Fruit fly (Drosophila melanogaster) whole organism, embryonic: ENCODE measurements around the gene CG13634.

Experiments used
- Bdp1 ChIP-seq: fragments of 200-800 bp; sonication (Bioruptor generic); optimal IDR thresholded peaks from 3 replicates; lab custom pipeline; 2016; ENCODE audit warnings: missing biosample characterization, missing genetic modification characterization
- CG10462 ChIP-seq: fragments of 200-800 bp; sonication (Bioruptor generic); optimal IDR thresholded peaks from 2 replicates; lab custom pipeline; 2016; ENCODE audit warnings: missing biosample characterization, missing genetic modification characterization
- CG10543 ChIP-seq: fragments of 200-800 bp; sonication (Bioruptor generic); optimal IDR thresholded peaks from 3 replicates; lab custom pipeline; 2017; ENCODE audit warnings: missing biosample characterization, mild to moderate bottlenecking, missing genetic modification characterization, moderate library complexity
- CG11085 ChIP-seq: fragments of 200-800 bp; sonication (Bioruptor generic); IDR thresholded peaks from 2 replicates; pipeline ENCODE4 v1.3.6; 2022; ENCODE audit warnings: missing biosample characterization, missing genetic modification characterization
- CG11093 ChIP-seq: fragments of 200-800 bp; sonication (Bioruptor generic); IDR thresholded peaks from 3 replicates; pipeline ENCODE4 v1.3.6; 2022; ENCODE audit warnings: missing biosample characterization, missing genetic modification characterization
- CG12219 ChIP-seq: fragments of 200-800 bp; sonication (Bioruptor generic); optimal IDR thresholded peaks from 3 replicates; lab custom pipeline; 2018; ENCODE audit warnings: missing biosample characterization, mild to moderate bottlenecking, missing genetic modification characterization
- CG1233 ChIP-seq: fragments of 200-800 bp; sonication (Bioruptor generic); optimal IDR thresholded peaks from 4 replicates; lab custom pipeline; 2018; ENCODE audit warnings: missing biosample characterization, mild to moderate bottlenecking, missing genetic modification characterization
- CG12744 ChIP-seq: fragments of 200-800 bp; sonication (Bioruptor generic); optimal IDR thresholded peaks from 2 replicates; lab custom pipeline; 2016; ENCODE audit warnings: missing biosample characterization, missing genetic modification characterization
- CG13775 ChIP-seq: fragments of 200-800 bp; sonication (Bioruptor generic); optimal IDR thresholded peaks from 3 replicates; lab custom pipeline; 2017; ENCODE audit warnings: missing biosample characterization, mild to moderate bottlenecking, missing genetic modification characterization
- CG13894 ChIP-seq: fragments of 200-800 bp; sonication (Bioruptor generic); optimal IDR thresholded peaks from 3 replicates; lab custom pipeline; 2018; ENCODE audit warnings: missing biosample characterization, mild to moderate bottlenecking, missing genetic modification characterization, moderate library complexity
- CG14965 ChIP-seq: fragments of 200-800 bp; sonication (Bioruptor generic); optimal IDR thresholded peaks from 2 replicates; lab custom pipeline; 2016; ENCODE audit warnings: missing biosample characterization, missing genetic modification characterization, borderline replicate concordance
- CG1529 ChIP-seq: fragments of 200-800 bp; sonication (Bioruptor generic); optimal IDR thresholded peaks from 3 replicates; lab custom pipeline; 2018; ENCODE audit warnings: missing biosample characterization, missing genetic modification characterization
- CG17359 ChIP-seq: fragments of 200-800 bp; sonication (Bioruptor generic); optimal IDR thresholded peaks from 3 replicates; lab custom pipeline; 2018; ENCODE audit warnings: missing biosample characterization, mild to moderate bottlenecking, missing genetic modification characterization, moderate library complexity
- CG18476 ChIP-seq: fragments of 200-800 bp; sonication (Bioruptor generic); optimal IDR thresholded peaks from 2 replicates; lab custom pipeline; 2016; ENCODE audit warnings: missing biosample characterization, mild to moderate bottlenecking, missing genetic modification characterization
- CG31388 ChIP-seq: fragments of 200-800 bp; sonication (Bioruptor generic); optimal IDR thresholded peaks from 2 replicates; lab custom pipeline; 2016; ENCODE audit warnings: missing biosample characterization, missing genetic modification characterization
- CG32767 ChIP-seq: fragments of 200-800 bp; sonication (Bioruptor generic); IDR thresholded peaks from 2 replicates; pipeline ENCODE4 v1.3.6; 2022; ENCODE audit warnings: missing biosample characterization, missing genetic modification characterization
- CG3407 ChIP-seq: fragments of 200-800 bp; sonication (Bioruptor generic); optimal IDR thresholded peaks from 2 replicates; lab custom pipeline; 2018; ENCODE audit warnings: missing biosample characterization, mild to moderate bottlenecking, missing genetic modification characterization
- CG34224 ChIP-seq: fragments of 200-800 bp; sonication (Bioruptor generic); IDR thresholded peaks from 3 replicates; pipeline ENCODE4 v1.3.6; 2022; ENCODE audit warnings: missing biosample characterization, missing genetic modification characterization; ENCODE audit not compliant: partially characterized antibody
- CG4854 ChIP-seq: fragments of 200-800 bp; sonication (Bioruptor generic); optimal IDR thresholded peaks from 2 replicates; lab custom pipeline; 2016; ENCODE audit warnings: missing biosample characterization, missing genetic modification characterization, inconsistent platforms
- CG6689 ChIP-seq: fragments of 200-800 bp; sonication (Bioruptor generic); IDR thresholded peaks from 2 replicates; pipeline ENCODE4 v1.3.6; 2022; ENCODE audit warnings: missing biosample characterization, missing genetic modification characterization
- CG9817 ChIP-seq: fragments of 200-800 bp; sonication (Bioruptor generic); optimal IDR thresholded peaks from 2 replicates; lab custom pipeline; 2018; ENCODE audit warnings: missing biosample characterization, mild to moderate bottlenecking, missing genetic modification characterization, moderate library complexity
- CG9932 ChIP-seq: fragments of 200-800 bp; sonication (Bioruptor generic); IDR thresholded peaks from 2 replicates; pipeline ENCODE4 v1.3.6; 2022; ENCODE audit warnings: missing biosample characterization, missing genetic modification characterization
- CoRest ChIP-seq: fragments of 200-800 bp; sonication (Bioruptor generic); optimal IDR thresholded peaks from 3 replicates; lab custom pipeline; 2018; ENCODE audit warnings: missing biosample characterization, mild to moderate bottlenecking, missing genetic modification characterization, moderate library complexity
- D ChIP-seq, 2 experiments: fragments of 200-800 bp in 1 of 2; fragments of >200 bp in 1 of 2; sonication (Bioruptor generic) in 1 of 2; optimal IDR thresholded peaks; 2 replicates in 1 of 2; 3 replicates in 1 of 2; lab custom pipeline; 2017; ENCODE audit warnings: mild to moderate bottlenecking in 1 of 2, missing biosample characterization in 1 of 2, missing genetic modification characterization in 1 of 2, missing genetic modification reagents in 1 of 2
- Deaf1 ChIP-seq: fragments of 200-800 bp; optimal IDR thresholded peaks from 3 replicates; lab custom pipeline; 2019; ENCODE audit warnings: missing biosample characterization, mild to moderate bottlenecking, missing genetic modification characterization, moderate library complexity
- Dip3 ChIP-seq: fragments of 200-800 bp; sonication (Bioruptor generic); optimal IDR thresholded peaks from 3 replicates; lab custom pipeline; 2016; ENCODE audit warnings: missing biosample characterization, missing genetic modification characterization
- Hmx ChIP-seq: fragments of 200-800 bp; sonication (Bioruptor generic); optimal IDR thresholded peaks from 2 replicates; lab custom pipeline; 2016; ENCODE audit warnings: missing biosample characterization, missing genetic modification characterization
- Hr51 ChIP-seq, 2 experiments: fragments of 200-800 bp; sonication (Bioruptor generic); optimal IDR thresholded peaks; 2 replicates in 1 of 2; 3 replicates in 1 of 2; lab custom pipeline; 2016 to 2018; ENCODE audit warnings: missing biosample characterization in 2 of 2, missing genetic modification characterization in 2 of 2, mild to moderate bottlenecking in 1 of 2, moderate library complexity in 1 of 2
- MBD-R2 ChIP-seq: fragments of 200-800 bp; sonication (Bioruptor generic); IDR thresholded peaks from 2 replicates; pipeline ENCODE4 v1.3.6; 2022; ENCODE audit warnings: missing biosample characterization, missing genetic modification characterization
- Mes4 ChIP-seq: fragments of 200-800 bp; sonication (Bioruptor generic); optimal IDR thresholded peaks from 2 replicates; lab custom pipeline; 2016; ENCODE audit warnings: missing biosample characterization, missing genetic modification characterization
- Myb ChIP-seq: fragments of 200-800 bp; sonication (Bioruptor generic); optimal IDR thresholded peaks from 2 replicates; lab custom pipeline; 2016; ENCODE audit warnings: missing biosample characterization, missing genetic modification characterization
- Oli ChIP-seq: fragments of 200-800 bp; sonication (Bioruptor generic); optimal IDR thresholded peaks from 2 replicates; lab custom pipeline; 2018; ENCODE audit warnings: missing biosample characterization, mild to moderate bottlenecking, missing genetic modification characterization, moderate library complexity
- TFAM ChIP-seq: fragments of 200-800 bp; sonication (Bioruptor generic); optimal IDR thresholded peaks from 2 replicates; lab custom pipeline; 2017; ENCODE audit warnings: missing biosample characterization, missing genetic modification characterization, inconsistent platforms
- ase ChIP-seq: fragments of 200-800 bp; sonication (Bioruptor generic); IDR thresholded peaks from 3 replicates; pipeline ENCODE4 v1.3.6; 2022; ENCODE audit warnings: missing biosample characterization, missing genetic modification characterization
- chif ChIP-seq, 2 experiments: fragments of 200-800 bp; sonication (Bioruptor generic); optimal IDR thresholded peaks; 3 replicates each; lab custom pipeline; 2016; ENCODE audit warnings: missing biosample characterization in 2 of 2, missing genetic modification characterization in 2 of 2
- chinmo ChIP-seq: fragments of 200-800 bp; sonication (Bioruptor generic); IDR thresholded peaks from 4 replicates; pipeline ENCODE4 v1.3.6; 2022; ENCODE audit warnings: missing biosample characterization, missing genetic modification characterization; ENCODE audit not compliant: partially characterized antibody
- da ChIP-seq: fragments of 200-800 bp; sonication (Bioruptor generic); optimal IDR thresholded peaks from 2 replicates; lab custom pipeline; 2016; ENCODE audit warnings: missing biosample characterization, missing genetic modification characterization
- dati ChIP-seq: fragments of 200-800 bp; sonication (Bioruptor generic); IDR thresholded peaks from 2 replicates; pipeline ENCODE4 v1.3.6; 2022; ENCODE audit warnings: missing biosample characterization, missing genetic modification characterization
- eve ChIP-seq, 2 experiments: fragments of >200 bp; optimal IDR thresholded peaks; 2 replicates each; lab custom pipeline; 2017; ENCODE audit warnings: missing biosample characterization in 2 of 2, missing genetic modification characterization in 2 of 2
- grau ChIP-seq: fragments of 200-800 bp; optimal IDR thresholded peaks from 3 replicates; lab custom pipeline; 2019; ENCODE audit warnings: missing biosample characterization, mild to moderate bottlenecking, missing genetic modification characterization, moderate library complexity
- hb ChIP-seq: fragments of 200-800 bp; sonication (Bioruptor generic); IDR thresholded peaks from 3 replicates; pipeline ENCODE4 v1.3.6; 2022; ENCODE audit warnings: missing biosample characterization, missing genetic modification characterization; ENCODE audit not compliant: partially characterized antibody
- lab ChIP-seq: fragments of 200-800 bp; sonication (Bioruptor generic); optimal IDR thresholded peaks from 3 replicates; lab custom pipeline; 2017; ENCODE audit warnings: missing biosample characterization, missing genetic modification characterization, mild to moderate bottlenecking, moderate library complexity, missing genetic modification reagents
- mam ChIP-seq: fragments of 200-800 bp; sonication (Bioruptor generic); optimal IDR thresholded peaks from 3 replicates; lab custom pipeline; 2016; ENCODE audit warnings: missing biosample characterization, missing genetic modification characterization
- odd ChIP-seq: fragments of 200-800 bp; sonication (Bioruptor generic); optimal IDR thresholded peaks from 2 replicates; lab custom pipeline; 2017; ENCODE audit warnings: missing biosample characterization, mild to moderate bottlenecking, missing genetic modification characterization
- p53 ChIP-seq: fragments of 200-800 bp; sonication (Bioruptor generic); optimal IDR thresholded peaks from 2 replicates; lab custom pipeline; 2016; ENCODE audit warnings: missing biosample characterization, missing genetic modification characterization
- pb ChIP-seq: fragments of 200-800 bp; sonication (Bioruptor generic); optimal IDR thresholded peaks from 3 replicates; lab custom pipeline; 2016; ENCODE audit warnings: missing biosample characterization, missing genetic modification characterization
- peb ChIP-seq: fragments of 200-800 bp; sonication (Bioruptor generic); IDR thresholded peaks from 2 replicates; pipeline ENCODE4 v1.3.6; 2022; ENCODE audit warnings: missing biosample characterization, missing genetic modification characterization
- repo ChIP-seq: fragments of 200-800 bp; sonication (Bioruptor generic); optimal IDR thresholded peaks from 2 replicates; lab custom pipeline; 2016; ENCODE audit warnings: missing biosample characterization, missing genetic modification characterization
- row ChIP-seq: fragments of 200-800 bp; sonication (Bioruptor generic); IDR thresholded peaks from 3 replicates; pipeline ENCODE4 v1.3.6; 2022; ENCODE audit warnings: missing biosample characterization, missing genetic modification characterization
- slou ChIP-seq: fragments of 200-800 bp; sonication (Bioruptor generic); optimal IDR thresholded peaks from 3 replicates; lab custom pipeline; 2016; ENCODE audit warnings: missing biosample characterization, missing genetic modification characterization
- unc-4 ChIP-seq: fragments of 200-800 bp; sonication (Bioruptor generic); IDR thresholded peaks from 2 replicates; pipeline ENCODE4 v1.3.6; 2022; ENCODE audit warnings: missing biosample characterization, missing genetic modification characterization; ENCODE audit not compliant: partially characterized antibody

The CG13634 gene

dm6 chr3R:24798595-24798994 lies 8.7 kb upstream of the CG13634 start (continued):
- no peak for TF ChIP-seq dati (GFP tag; lab: Robert Waterston, UW)
- no peak for TF ChIP-seq chif (GFP tag; optimal IDR thresholded peaks at IDR 0.05; lab: Kevin White, UChicago)
- TF ChIP-seq lab (GFP tag; lab: Kevin White, UChicago) = no peak
- TF ChIP-seq Dip3 = no peak
- peak; percentile 51 for TF ChIP-seq grau
- no peak for TF ChIP-seq p53 (GFP tag; lab: Kevin White, UChicago)
- TF ChIP-seq CG10543 (GFP tag; lab: Kevin White, UChicago) = no peak
- no peak for TF ChIP-seq CG14965 (GFP tag; lab: Kevin White, UChicago)
- TF ChIP-seq ase (GFP tag; lab: Robert Waterston, UW) = no peak
- TF ChIP-seq Deaf1 (tag; lab: Kevin White, UChicago) = no peak
- no peak for TF ChIP-seq chinmo
- no peak for TF ChIP-seq Myb (GFP tag; lab: Kevin White, UChicago)
- no peak for TF ChIP-seq CG12219 (GFP tag; lab: Kevin White, UChicago)
- TF ChIP-seq CG3407 (GFP tag; lab: Kevin White, UChicago) = no peak
- TF ChIP-seq Oli (tag; lab: Kevin White, UChicago) = peak; percentile 4
- TF ChIP-seq D (optimal IDR thresholded peaks at IDR 0.05; lab: Kevin White, UChicago) = no peak
- no peak for TF ChIP-seq D (GFP tag; optimal IDR thresholded peaks at IDR 0.05; lab: Kevin White, UChicago)
- TF ChIP-seq CG1233 (GFP tag; lab: Kevin White, UChicago) = peak; percentile 3
- no peak for TF ChIP-seq pb (GFP tag; lab: Kevin White, UChicago)
- no peak for TF ChIP-seq CG12744 (GFP tag; lab: Kevin White, UChicago)
- no peak for TF ChIP-seq odd (GFP tag; lab: Kevin White, UChicago)
- TF ChIP-seq unc-4 (GFP tag; lab: Robert Waterston, UW) = no peak
- TF ChIP-seq CG18476 (GFP tag; lab: Kevin White, UChicago) = no peak
- TF ChIP-seq TFAM (GFP tag; lab: Kevin White, UChicago) = no peak
- no peak for TF ChIP-seq CG17359 (tag; lab: Kevin White, UChicago)
- TF ChIP-seq CG9817 (tag; lab: Kevin White, UChicago) = peak; percentile 3
- no peak for TF ChIP-seq Hmx
- no peak for TF ChIP-seq mam (GFP tag; lab: Kevin White, UChicago)
- no peak for TF ChIP-seq CG13775
- TF ChIP-seq CG11085 = no peak
- TF ChIP-seq CG9932 (GFP tag; lab: Robert Waterston, UW) = no peak
- TF ChIP-seq CG10462 (GFP tag; lab: Kevin White, UChicago) = no peak
- TF ChIP-seq CG1529 (GFP tag; lab: Kevin White, UChicago) = no peak
- TF ChIP-seq Bdp1 (GFP tag; lab: Kevin White, UChicago) = no peak
- TF ChIP-seq CG34224 = no peak
- TF ChIP-seq CG31388 (GFP tag; lab: Kevin White, UChicago) = no peak
- TF ChIP-seq CG11093 (GFP tag; lab: Robert Waterston, UW) = no peak
- TF ChIP-seq Hr51 (GFP tag; optimal IDR thresholded peaks at IDR 0.05; lab: Kevin White, UChicago) = no peak
- TF ChIP-seq MBD-R2 = no peak
- TF ChIP-seq CG6689 (GFP tag; lab: Robert Waterston, UW) = peak; percentile 28; the same call in 1 of the 2 replicates
- no peak for TF ChIP-seq da (GFP tag; lab: Kevin White, UChicago)
- TF ChIP-seq peb = no peak
- TF ChIP-seq CG32767 (GFP tag; lab: Robert Waterston, UW) = peak; percentile 57
- peak; percentile 16; the same call in 1 of the 3 replicates for TF ChIP-seq row (GFP tag; lab: Robert Waterston, UW)
- no peak for TF ChIP-seq repo (GFP tag; lab: Kevin White, UChicago)
- peak; percentile 29 for TF ChIP-seq CoRest (tag; lab: Kevin White, UChicago)
- no peak for TF ChIP-seq hb
- no peak for TF ChIP-seq slou (GFP tag; lab: Kevin White, UChicago)
- no peak for TF ChIP-seq eve (GFP tag; optimal IDR thresholded peaks at IDR 0.05; lab: Kevin White, UChicago)
- no peak for TF ChIP-seq CG4854 (GFP tag; lab: Kevin White, UChicago)
- TF ChIP-seq Mes4 (GFP tag; lab: Kevin White, UChicago) = no peak
- TF ChIP-seq CG13894 (tag; lab: Kevin White, UChicago) = no peak
